Fruit fly (Drosophila melanogaster) whole organism, embryonic: ENCODE measurements around the gene Muc68D.

Experiments used
- Bgb ChIP-seq: fragments of 200-800 bp; sonication (Bioruptor generic); IDR thresholded peaks from 2 replicates; pipeline ENCODE4 v1.3.6; 2022; ENCODE audit warnings: missing biosample characterization, missing genetic modification characterization; ENCODE audit not compliant: partially characterized antibody
- Bteb2 ChIP-seq: fragments of 200-800 bp; sonication (Bioruptor generic); optimal IDR thresholded peaks from 2 replicates; lab custom pipeline; 2016; ENCODE audit warnings: missing biosample characterization, missing genetic modification characterization
- C15 ChIP-seq: fragments of 200-800 bp; sonication (Bioruptor generic); IDR thresholded peaks from 3 replicates; pipeline ENCODE4 v1.3.6; 2022; ENCODE audit warnings: missing biosample characterization, missing genetic modification characterization
- CG10274 ChIP-seq: fragments of 200-800 bp; sonication (Bioruptor generic); optimal IDR thresholded peaks from 3 replicates; lab custom pipeline; 2017; ENCODE audit warnings: missing biosample characterization, mild to moderate bottlenecking, missing genetic modification characterization
- CG10321 ChIP-seq: fragments of 200-800 bp; sonication (Bioruptor generic); IDR thresholded peaks from 2 replicates; pipeline ENCODE4 v1.3.6; 2022; ENCODE audit warnings: missing biosample characterization, missing genetic modification characterization
- CG11696 ChIP-seq: fragments of 200-800 bp; sonication (Bioruptor generic); IDR thresholded peaks from 2 replicates; pipeline ENCODE4 v1.3.6; 2022; ENCODE audit warnings: missing biosample characterization, missing genetic modification characterization
- CG12155 ChIP-seq: fragments of 200-800 bp; sonication (Bioruptor generic); optimal IDR thresholded peaks from 3 replicates; lab custom pipeline; 2016; ENCODE audit warnings: missing biosample characterization, missing genetic modification characterization
- CG1233 ChIP-seq: fragments of 200-800 bp; sonication (Bioruptor generic); optimal IDR thresholded peaks from 4 replicates; lab custom pipeline; 2018; ENCODE audit warnings: missing biosample characterization, mild to moderate bottlenecking, missing genetic modification characterization
- CG13123 ChIP-seq: fragments of 200-800 bp; sonication (Bioruptor generic); optimal IDR thresholded peaks from 2 replicates; lab custom pipeline; 2016; ENCODE audit warnings: missing biosample characterization, missing genetic modification characterization
- CG13894 ChIP-seq: fragments of 200-800 bp; sonication (Bioruptor generic); optimal IDR thresholded peaks from 3 replicates; lab custom pipeline; 2018; ENCODE audit warnings: missing biosample characterization, mild to moderate bottlenecking, missing genetic modification characterization, moderate library complexity
- CG16779 ChIP-seq: fragments of 200-800 bp; sonication (Bioruptor generic); IDR thresholded peaks from 2 replicates; pipeline ENCODE4 v1.3.6; 2022; ENCODE audit warnings: missing biosample characterization, missing genetic modification characterization
- CG1832 ChIP-seq: fragments of 200-800 bp; sonication (Bioruptor generic); optimal IDR thresholded peaks from 2 replicates; lab custom pipeline; 2017; ENCODE audit warnings: missing biosample characterization, mild to moderate bottlenecking, missing genetic modification characterization, inconsistent platforms
- CG2889 ChIP-seq: fragments of 200-800 bp; sonication (Bioruptor generic); IDR thresholded peaks from 3 replicates; pipeline ENCODE4 v1.3.6; 2022; ENCODE audit warnings: missing biosample characterization, missing genetic modification characterization
- CG33557 ChIP-seq: fragments of 200-800 bp; sonication (Bioruptor generic); optimal IDR thresholded peaks from 2 replicates; lab custom pipeline; 2019; ENCODE audit warnings: missing biosample characterization, mild to moderate bottlenecking, missing genetic modification characterization, moderate library complexity
- CG3407 ChIP-seq: fragments of 200-800 bp; sonication (Bioruptor generic); optimal IDR thresholded peaks from 2 replicates; lab custom pipeline; 2018; ENCODE audit warnings: missing biosample characterization, mild to moderate bottlenecking, missing genetic modification characterization
- CG7357 ChIP-seq: fragments of 200-800 bp; sonication (Bioruptor generic); IDR thresholded peaks from 3 replicates; pipeline ENCODE4 v1.3.6; 2022; ENCODE audit warnings: missing biosample characterization, missing genetic modification characterization
- CG7963 ChIP-seq: fragments of 200-800 bp; sonication (Bioruptor generic); IDR thresholded peaks from 3 replicates; pipeline ENCODE4 v1.3.6; 2022; ENCODE audit warnings: missing biosample characterization, missing genetic modification characterization; ENCODE audit not compliant: partially characterized antibody
- CG8290 ChIP-seq, 3 experiments: fragments of 200-800 bp; sonication (Bioruptor generic); optimal IDR thresholded peaks; 2 replicates each; lab custom pipeline; 2016 to 2019; ENCODE audit warnings: missing biosample characterization in 3 of 3, missing genetic modification characterization in 3 of 3, mild to moderate bottlenecking in 2 of 3, moderate library complexity in 1 of 3
- CG9215 ChIP-seq: fragments of 200-800 bp; sonication (Bioruptor generic); IDR thresholded peaks from 2 replicates; pipeline ENCODE4 v1.3.6; 2022; ENCODE audit warnings: missing biosample characterization, missing genetic modification characterization
- CkIIα-i1 ChIP-seq: fragments of 200-800 bp; sonication (Bioruptor generic); IDR thresholded peaks from 2 replicates; pipeline ENCODE4 v1.3.6; 2022; ENCODE audit warnings: missing biosample characterization, missing genetic modification characterization
- Dref ChIP-seq: fragments of 200-800 bp; sonication (Bioruptor generic); IDR thresholded peaks from 2 replicates; pipeline ENCODE4 v1.3.6; 2022; ENCODE audit warnings: missing biosample characterization, missing genetic modification characterization
- Ets65A ChIP-seq: fragments of 200-800 bp; sonication (Bioruptor generic); peaks from one replicate; lab custom pipeline; 2016; ENCODE audit warnings: missing biosample characterization, missing genetic modification characterization
- HLH3B ChIP-seq: fragments of 200-800 bp; sonication (Bioruptor generic); IDR thresholded peaks from 2 replicates; pipeline ENCODE4 v1.3.6; 2022; ENCODE audit warnings: missing biosample characterization, missing genetic modification characterization
- Kr ChIP-seq: fragments of 200-800 bp; sonication (Bioruptor generic); optimal IDR thresholded peaks from 2 replicates; lab custom pipeline; 2017; ENCODE audit warnings: missing biosample characterization, mild to moderate bottlenecking, missing genetic modification characterization
- Myb ChIP-seq: fragments of 200-800 bp; sonication (Bioruptor generic); optimal IDR thresholded peaks from 2 replicates; lab custom pipeline; 2016; ENCODE audit warnings: missing biosample characterization, missing genetic modification characterization
- Opbp ChIP-seq: fragments of 200-800 bp; sonication (Bioruptor generic); IDR thresholded peaks from 3 replicates; pipeline ENCODE4 v1.3.6; 2022; ENCODE audit warnings: missing biosample characterization, missing genetic modification characterization; ENCODE audit not compliant: partially characterized antibody
- PHDP ChIP-seq: fragments of 200-800 bp; sonication (Bioruptor generic); optimal IDR thresholded peaks from 3 replicates; lab custom pipeline; 2018; ENCODE audit warnings: missing biosample characterization, mild to moderate bottlenecking, missing genetic modification characterization, moderate library complexity
- Sox102F ChIP-seq: fragments of 200-800 bp; sonication (Bioruptor generic); optimal IDR thresholded peaks from 2 replicates; lab custom pipeline; 2018; ENCODE audit warnings: missing biosample characterization, mild to moderate bottlenecking, missing genetic modification characterization, moderate library complexity
- Xbp1 ChIP-seq: fragments of 200-800 bp; sonication (Bioruptor generic); optimal IDR thresholded peaks from 3 replicates; lab custom pipeline; 2016; ENCODE audit warnings: missing biosample characterization, mild to moderate bottlenecking, missing genetic modification characterization
- abd-A ChIP-seq: fragments of 200-800 bp; sonication (Bioruptor generic); optimal IDR thresholded peaks from 3 replicates; lab custom pipeline; 2019; ENCODE audit warnings: missing biosample characterization, mild to moderate bottlenecking, missing genetic modification characterization, moderate library complexity
- ap ChIP-seq: fragments of 200-800 bp; sonication (Bioruptor generic); IDR thresholded peaks from 2 replicates; pipeline ENCODE4 v1.3.6; 2022; ENCODE audit warnings: missing biosample characterization, missing genetic modification characterization
- ato ChIP-seq: fragments of 200-800 bp; sonication (Bioruptor generic); IDR thresholded peaks from 2 replicates; pipeline ENCODE4 v1.3.6; 2022; ENCODE audit warnings: missing biosample characterization, missing genetic modification characterization; ENCODE audit not compliant: partially characterized antibody
- br ChIP-seq: fragments of >200 bp; optimal IDR thresholded peaks from 2 replicates; lab custom pipeline; 2017
- chinmo ChIP-seq: fragments of 200-800 bp; sonication (Bioruptor generic); IDR thresholded peaks from 4 replicates; pipeline ENCODE4 v1.3.6; 2022; ENCODE audit warnings: missing biosample characterization, missing genetic modification characterization; ENCODE audit not compliant: partially characterized antibody
- croc ChIP-seq: fragments of 200-800 bp; sonication (Bioruptor generic); conservative IDR thresholded peaks from 3 replicates; pipeline ENCODE4 v1.3.6; 2022; ENCODE audit warnings: missing biosample characterization, missing genetic modification characterization
- cwo ChIP-seq: fragments of 200-800 bp; sonication (Bioruptor generic); optimal IDR thresholded peaks from 3 replicates; lab custom pipeline; 2017; ENCODE audit warnings: missing biosample characterization, missing genetic modification characterization, mild to moderate bottlenecking, moderate library complexity, missing genetic modification reagents
- en ChIP-seq: fragments of 200-800 bp; sonication (Bioruptor generic); optimal IDR thresholded peaks from 2 replicates; lab custom pipeline; 2016; ENCODE audit warnings: missing biosample characterization, missing genetic modification characterization
- fru ChIP-seq: fragments of >200 bp; optimal IDR thresholded peaks from 2 replicates; lab custom pipeline; 2017
- ftz-f1 ChIP-seq: fragments of 200-800 bp; sonication (Bioruptor generic); optimal IDR thresholded peaks from 2 replicates; lab custom pipeline; 2016; ENCODE audit warnings: missing biosample characterization, missing genetic modification characterization
- inv ChIP-seq: fragments of 200-800 bp; sonication (Bioruptor generic); IDR thresholded peaks from 2 replicates; pipeline ENCODE4 v1.3.6; 2022; ENCODE audit warnings: missing biosample characterization, missing genetic modification characterization; ENCODE audit not compliant: partially characterized antibody
- nerfin-1 ChIP-seq: fragments of 200-800 bp; sonication (Bioruptor generic); optimal IDR thresholded peaks from 3 replicates; lab custom pipeline; 2019; ENCODE audit warnings: missing biosample characterization, mild to moderate bottlenecking, missing genetic modification characterization, moderate library complexity
- p53 ChIP-seq: fragments of 200-800 bp; sonication (Bioruptor generic); optimal IDR thresholded peaks from 2 replicates; lab custom pipeline; 2016; ENCODE audit warnings: missing biosample characterization, missing genetic modification characterization
- phol ChIP-seq: fragments of 200-800 bp; sonication (Bioruptor generic); optimal IDR thresholded peaks from 3 replicates; lab custom pipeline; 2018; ENCODE audit warnings: missing biosample characterization, mild to moderate bottlenecking, missing genetic modification characterization, moderate library complexity
- pros ChIP-seq: fragments of 200-800 bp; sonication (Bioruptor generic); optimal IDR thresholded peaks from 3 replicates; lab custom pipeline; 2019; ENCODE audit warnings: missing biosample characterization, mild to moderate bottlenecking, missing genetic modification characterization, moderate library complexity
- row ChIP-seq: fragments of 200-800 bp; sonication (Bioruptor generic); IDR thresholded peaks from 3 replicates; pipeline ENCODE4 v1.3.6; 2022; ENCODE audit warnings: missing biosample characterization, missing genetic modification characterization
- sens ChIP-seq: fragments of 200-800 bp; sonication (Bioruptor generic); peaks from one replicate; lab custom pipeline; 2016; ENCODE audit warnings: missing biosample characterization, missing genetic modification characterization
- seq ChIP-seq: fragments of 200-800 bp; sonication (Bioruptor generic); IDR thresholded peaks from 2 replicates; pipeline ENCODE4 v1.3.6; 2022; ENCODE audit warnings: missing biosample characterization, missing genetic modification characterization
- trem ChIP-seq: fragments of 200-800 bp; optimal IDR thresholded peaks from 3 replicates; lab custom pipeline; 2019; ENCODE audit warnings: missing biosample characterization, mild to moderate bottlenecking, missing genetic modification characterization, moderate library complexity
- twi ChIP-seq: fragments of 200-800 bp; optimal IDR thresholded peaks from 2 replicates; lab custom pipeline; 2019; ENCODE audit warnings: missing biosample characterization, mild to moderate bottlenecking, missing genetic modification characterization, moderate library complexity
- tx ChIP-seq: fragments of 200-800 bp; sonication (Bioruptor generic); optimal IDR thresholded peaks from 2 replicates; lab custom pipeline; 2016; ENCODE audit warnings: missing biosample characterization, missing genetic modification characterization
- yki ChIP-seq: fragments of >200 bp; optimal IDR thresholded peaks from 3 replicates; lab custom pipeline; 2018

Muc68D gene

DNA sequence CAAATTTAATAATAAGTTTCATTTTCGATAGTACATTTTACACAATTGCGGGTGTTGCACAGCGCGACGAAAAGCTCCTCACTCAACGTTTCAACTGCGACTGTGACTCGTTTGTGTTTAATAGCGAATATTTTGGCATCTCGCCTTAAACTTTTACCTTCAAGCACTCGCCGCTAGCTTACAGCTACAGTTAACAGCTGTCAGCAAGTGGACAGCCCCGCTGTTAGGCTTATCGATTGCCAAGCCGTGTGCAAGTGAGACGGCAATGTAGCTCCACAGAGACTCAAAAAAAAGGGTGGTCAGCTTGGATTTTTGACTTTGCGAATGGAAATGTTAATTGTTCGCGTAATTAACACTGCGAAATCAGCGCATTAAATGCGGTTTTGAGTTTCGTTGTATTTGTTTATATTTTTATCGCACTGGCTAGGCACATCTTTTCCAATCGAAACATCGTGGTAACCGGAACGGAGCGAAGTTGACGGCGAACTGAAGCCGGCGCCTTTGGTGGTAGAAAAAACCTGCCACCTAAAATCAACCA lies 6.2 kb downstream of the Muc68D start, which contains the start of gene loaf (continued):
- TF ChIP-seq CG1832 (GFP tag; lab: Kevin White, UChicago) = peak; percentile 52
- no peak for TF ChIP-seq CG7963 (GFP tag; lab: Robert Waterston, UW)
- TF ChIP-seq CkIIα-i1 = no peak
- no peak for TF ChIP-seq ato (GFP tag; lab: Robert Waterston, UW)
- TF ChIP-seq CG10321 (GFP tag; lab: Robert Waterston, UW) = peak; percentile 83
- TF ChIP-seq CG9215 = no peak
- TF ChIP-seq CG12155 = peak; percentile 97
- no peak for TF ChIP-seq twi (tag; lab: Kevin White, UChicago)
- TF ChIP-seq Opbp (GFP tag; lab: Robert Waterston, UW) = 0 out of 3 replicates have a peak, but pooled peaks have one; percentile 28
- no peak for TF ChIP-seq Sox102F (GFP tag; lab: Kevin White, UChicago)
- no peak for TF ChIP-seq CG33557
- TF ChIP-seq Dref (GFP tag; lab: Robert Waterston, UW) = peak; percentile 44; the same call in 1 of the 2 replicates
- TF ChIP-seq nerfin-1 (tag; lab: Kevin White, UChicago) = no peak
- TF ChIP-seq CG16779 (GFP tag; lab: Robert Waterston, UW) = no peak
- no peak for TF ChIP-seq Ets65A (GFP tag; lab: Kevin White, UChicago)
- 0 out of 4 replicates have a peak, but pooled peaks have one; percentile 54 for TF ChIP-seq chinmo (GFP tag; lab: Robert Waterston, UW)
- peak; percentile 96 for TF ChIP-seq trem (tag; lab: Kevin White, UChicago)
- TF ChIP-seq br (lab: Kevin White, UChicago) = no peak
- TF ChIP-seq C15 = 0 out of 3 replicates have a peak, but pooled peaks have one; percentile 8
- TF ChIP-seq en = no peak
- no peak for TF ChIP-seq Myb (GFP tag; lab: Kevin White, UChicago)
- peak; percentile 0 for TF ChIP-seq ftz-f1 (GFP tag; lab: Kevin White, UChicago)
- TF ChIP-seq CG10274 (GFP tag; lab: Kevin White, UChicago) = no peak
- TF ChIP-seq CG8290 (GFP tag; optimal IDR thresholded peaks at IDR 0.05; lab: Kevin White, UChicago) = no peak
- peak in 1 of 2 experiments; percentile 18 for TF ChIP-seq CG8290 (tag; optimal IDR thresholded peaks at IDR 0.05; lab: Kevin White, UChicago)
- peak; percentile 83 for TF ChIP-seq seq (GFP tag; lab: Robert Waterston, UW)
- no peak for TF ChIP-seq HLH3B
- TF ChIP-seq fru (lab: Kevin White, UChicago) = peak; percentile 3
- peak; percentile 62 for TF ChIP-seq sens
- peak; percentile 31; the same call in 1 of the 2 replicates for TF ChIP-seq Bgb (GFP tag; lab: Robert Waterston, UW)
- no peak for TF ChIP-seq phol (tag; lab: Kevin White, UChicago)

- TF ChIP-seq CG11696 (GFP tag; lab: Robert Waterston, UW) (no peak), Kr (GFP tag; lab: Kevin White, UChicago) (peak; percentile 32), tx (GFP tag; lab: Kevin White, UChicago) (no peak), pros (GFP tag; lab: Kevin White, UChicago) (peak; percentile 68), CG10321 (GFP tag; lab: Robert Waterston, UW) (peak; percentile 51; the same call in 1 of the 2 replicates), CG7357 (GFP tag; lab: Robert Waterston, UW) (no peak), CG13894 (tag; lab: Kevin White, UChicago) (peak; percentile 10), p53 (no peak), ap (GFP tag; lab: Robert Waterston, UW) (no peak), abd-A (tag; lab: Kevin White, UChicago) (peak; percentile 13), CG13123 (GFP tag; lab: Kevin White, UChicago) (no peak), CG12155 (peak; percentile 77), Xbp1 (GFP tag; lab: Kevin White, UChicago) (no peak), CG1233 (no peak), CG2889 (GFP tag; lab: Robert Waterston, UW) (no peak), Bteb2 (GFP tag; lab: Kevin White, UChicago) (no peak), row (GFP tag; lab: Robert Waterston, UW) (no peak), PHDP (no peak), inv (no peak), cwo (no peak), Bgb (GFP tag; lab: Robert Waterston, UW) (peak; percentile 17; the same call in 1 of the 2 replicates), yki (no peak), nerfin-1 (tag; lab: Kevin White, UChicago) (peak; percentile 41), CG3407 (GFP tag; lab: Kevin White, UChicago) (no peak), croc (GFP tag; lab: Robert Waterston, UW) (no peak)
Observed at dm6 chr3L:11764930-11765329, 7.0 kb downstream of the Muc68D start.
